Worm (Caenorhabditis elegans) whole organism, young adult: ENCODE results near the gene ndx-2.
A peak's percentile ranks its signal among the peaks of the same experiment; 100 is the strongest.

Source experiments
- B0019.2 ChIP-seq: fragments of 200-800 bp; sonication (Bioruptor generic); conservative IDR thresholded peaks from 2 replicates; pipeline ENCODE4 v1.3.6; 2022; ENCODE audit warnings: missing genetic modification reagents, missing genetic modification characterization, missing compliant biosample characterization
- B0261.1 ChIP-seq: sonication (generic microtip); optimal IDR thresholded peaks from 2 replicates; lab custom pipeline; 2016; ENCODE audit warnings: mild to moderate bottlenecking, missing genetic modification characterization, moderate library complexity, missing compliant biosample characterization
- B0336.3 ChIP-seq: fragments of 200-800 bp; sonication (Bioruptor generic); IDR thresholded peaks from 2 replicates; pipeline ENCODE4 v1.3.6; 2022; ENCODE audit warnings: missing genetic modification characterization, missing compliant biosample characterization
- C06A6.2 ChIP-seq: fragments of 200-800 bp; sonication (Bioruptor generic); conservative IDR thresholded peaks from 2 replicates; pipeline ENCODE4 v1.3.6; 2022; ENCODE audit warnings: missing genetic modification characterization, missing compliant biosample characterization
- F10E7.11 ChIP-seq: sonication (generic microtip); optimal IDR thresholded peaks from 2 replicates; lab custom pipeline; 2017; ENCODE audit warnings: mild to moderate bottlenecking, missing genetic modification characterization, moderate library complexity, missing compliant biosample characterization
- F39B2.1 ChIP-seq: fragments of 200-800 bp; sonication (Bioruptor generic); IDR thresholded peaks from 2 replicates; pipeline ENCODE4 v1.3.6; 2022; ENCODE audit warnings: missing genetic modification reagents, missing genetic modification characterization, missing compliant biosample characterization
- T26A5.8 ChIP-seq: sonication (generic microtip); optimal IDR thresholded peaks from 2 replicates; lab custom pipeline; 2016; ENCODE audit warnings: missing genetic modification characterization, missing compliant biosample characterization
- Y53F4B.3 ChIP-seq: fragments of 200-800 bp; sonication (Bioruptor generic); IDR thresholded peaks from 2 replicates; pipeline ENCODE4 v1.3.6; 2022; ENCODE audit warnings: missing genetic modification reagents, missing genetic modification characterization, missing compliant biosample characterization
- Y79H2A.3 ChIP-seq: fragments of 200-800 bp; sonication (Bioruptor generic); conservative IDR thresholded peaks from 2 replicates; pipeline ENCODE4 v1.3.6; 2022; ENCODE audit warnings: missing genetic modification reagents, missing genetic modification characterization, missing compliant biosample characterization
- ama-1 ChIP-seq, 3 experiments: fragments of 150-350 bp in 1 of 3; sonication (generic microtip) in 2 of 3; optimal IDR thresholded peaks; 2 replicates each; lab custom pipeline; 2014 to 2018; ENCODE audit warnings: missing biosample characterization in 2 of 3, missing genetic modification characterization in 2 of 3, missing genetic modification reagents in 2 of 3
- atf-7 ChIP-seq: sonication (generic microtip); optimal IDR thresholded peaks from 2 replicates; lab custom pipeline; 2017; ENCODE audit warnings: mild to moderate bottlenecking, missing genetic modification characterization, missing compliant biosample characterization
- athp-1 ChIP-seq: sonication (generic microtip); optimal IDR thresholded peaks from 2 replicates; lab custom pipeline; 2017; ENCODE audit warnings: mild to moderate bottlenecking, missing genetic modification characterization, missing compliant biosample characterization
- attf-5 ChIP-seq: fragments of 200-800 bp; sonication (Bioruptor generic); optimal IDR thresholded peaks from 2 replicates; lab custom pipeline; 2018; ENCODE audit warnings: mild to moderate bottlenecking, missing genetic modification characterization, missing compliant biosample characterization
- bed-2 ChIP-seq: fragments of 200-800 bp; sonication (Bioruptor generic); IDR thresholded peaks from 2 replicates; pipeline ENCODE4 v1.3.6; 2022; ENCODE audit warnings: missing genetic modification reagents, missing genetic modification characterization, missing compliant biosample characterization
- cebp-1 ChIP-seq, 2 experiments: fragments of 200-800 bp in 1 of 2; sonication (Bioruptor generic) in 1 of 2; sonication (generic microtip) in 1 of 2; IDR thresholded peaks in 1 of 2; optimal IDR thresholded peaks in 1 of 2; 2 replicates each; pipeline versions ENCODE4 v1.3.6 to Lab custom; 2017 to 2022; ENCODE audit warnings: missing compliant biosample characterization in 2 of 2, missing genetic modification characterization in 2 of 2, mild to moderate bottlenecking in 1 of 2, missing genetic modification reagents in 1 of 2, moderate library complexity in 1 of 2
- ceh-100 ChIP-seq: fragments of 200-800 bp; sonication (Bioruptor generic); IDR thresholded peaks from 2 replicates; pipeline ENCODE4 v1.3.6; 2022; ENCODE audit warnings: missing genetic modification reagents, missing genetic modification characterization, missing compliant biosample characterization
- ceh-27 ChIP-seq: fragments of 200-800 bp; sonication (Bioruptor generic); optimal IDR thresholded peaks from 2 replicates; lab custom pipeline; 2018; ENCODE audit warnings: mild to moderate bottlenecking, missing genetic modification characterization, moderate library complexity, missing compliant biosample characterization
- ceh-40 ChIP-seq: fragments of 200-800 bp; sonication (Bioruptor generic); IDR thresholded peaks from 2 replicates; pipeline ENCODE4 v1.3.6; 2022; ENCODE audit warnings: missing genetic modification characterization, missing compliant biosample characterization
- die-1 ChIP-seq: sonication (generic microtip); optimal IDR thresholded peaks from 2 replicates; lab custom pipeline; 2016; ENCODE audit warnings: missing genotype, mild to moderate bottlenecking, missing genetic modification characterization, missing compliant biosample characterization
- hrde-1 ChIP-seq: sonication (generic microtip); optimal IDR thresholded peaks from 2 replicates; lab custom pipeline; 2016; ENCODE audit warnings: missing genetic modification characterization, mild to moderate bottlenecking, missing compliant biosample characterization, moderate library complexity, missing genotype, missing genetic modification reagents, borderline replicate concordance
- let-526 ChIP-seq: fragments of 200-800 bp; sonication (Bioruptor generic); IDR thresholded peaks from 2 replicates; pipeline ENCODE4 v1.3.6; 2022; ENCODE audit warnings: missing genetic modification reagents, missing genetic modification characterization, missing compliant biosample characterization
- lin-26 ChIP-seq: fragments of 200-800 bp; sonication (Bioruptor generic); IDR thresholded peaks from 2 replicates; pipeline ENCODE4 v1.3.6; 2022; ENCODE audit warnings: missing genetic modification reagents, missing genetic modification characterization, missing compliant biosample characterization
- lin-54 ChIP-seq: fragments of 200-800 bp; sonication (Bioruptor generic); optimal IDR thresholded peaks from 2 replicates; lab custom pipeline; 2018; ENCODE audit warnings: mild to moderate bottlenecking, missing genetic modification characterization, missing compliant biosample characterization
- lsl-1 ChIP-seq: fragments of 200-800 bp; sonication (Bioruptor generic); optimal IDR thresholded peaks from 2 replicates; lab custom pipeline; 2018; ENCODE audit warnings: mild to moderate bottlenecking, missing genetic modification characterization, moderate library complexity, missing compliant biosample characterization
- lsy-27 ChIP-seq: sonication (generic microtip); optimal IDR thresholded peaks from 2 replicates; lab custom pipeline; 2017; ENCODE audit warnings: missing genetic modification characterization, mild to moderate bottlenecking, missing compliant biosample characterization, antibody characterized with exemption, missing genotype, borderline replicate concordance; ENCODE audit not compliant: insufficient read depth
- madf-10 ChIP-seq: sonication (generic microtip); optimal IDR thresholded peaks from 2 replicates; lab custom pipeline; 2016; ENCODE audit warnings: mild to moderate bottlenecking, missing genetic modification characterization, missing compliant biosample characterization
- madf-6 ChIP-seq: fragments of 200-800 bp; sonication (Bioruptor generic); IDR thresholded peaks from 2 replicates; pipeline ENCODE4 v1.3.6; 2022; ENCODE audit warnings: missing genetic modification reagents, missing genetic modification characterization, missing compliant biosample characterization
- nfyb-1 ChIP-seq: fragments of 200-800 bp; sonication (Bioruptor generic); IDR thresholded peaks from 2 replicates; pipeline ENCODE4 v1.3.6; 2022; ENCODE audit warnings: missing genetic modification reagents, missing genetic modification characterization, missing compliant biosample characterization
- nhr-80 ChIP-seq: sonication (generic microtip); optimal IDR thresholded peaks from 2 replicates; lab custom pipeline; 2016; ENCODE audit warnings: missing genetic modification characterization, missing compliant biosample characterization
- pbrm-1 ChIP-seq: fragments of 200-800 bp; sonication (Bioruptor generic); IDR thresholded peaks from 2 replicates; pipeline ENCODE4 v1.3.6; 2022; ENCODE audit warnings: missing genetic modification reagents, missing genetic modification characterization, missing compliant biosample characterization
- pha-4 ChIP-seq: fragments of 150-350 bp; sonication (generic microtip); optimal IDR thresholded peaks from 2 replicates; lab custom pipeline; 2014; ENCODE audit warnings: missing biosample characterization, missing genetic modification reagents, missing genetic modification characterization
- rec-8 ChIP-seq, 2 experiments: sonication (generic microtip); optimal IDR thresholded peaks; 2 replicates each; lab custom pipeline; 2016; ENCODE audit warnings: mild to moderate bottlenecking in 2 of 2, missing genetic modification characterization in 2 of 2, missing genetic modification reagents in 2 of 2, missing genotype in 2 of 2, missing biosample characterization in 1 of 2, missing compliant biosample characterization in 1 of 2, moderate library complexity in 1 of 2
- rpc-1 ChIP-seq, 2 experiments: fragments of 150-350 bp in 1 of 2; sonication (generic microtip) in 1 of 2; optimal IDR thresholded peaks; 2 replicates each; lab custom pipeline; 2014 to 2018; ENCODE audit warnings: missing biosample characterization in 1 of 2, missing genetic modification characterization in 1 of 2, missing genetic modification reagents in 1 of 2, missing genotype in 1 of 2
- sdz-38 ChIP-seq: sonication (generic microtip); optimal IDR thresholded peaks from 2 replicates; lab custom pipeline; 2016; ENCODE audit warnings: missing genotype, missing genetic modification characterization, missing compliant biosample characterization
- sea-2 ChIP-seq: fragments of 200-800 bp; sonication (Bioruptor generic); IDR thresholded peaks from 2 replicates; pipeline ENCODE4 v1.3.6; 2022; ENCODE audit warnings: missing genetic modification characterization, missing compliant biosample characterization
- snpc-1.3 ChIP-seq: sonication (generic microtip); optimal IDR thresholded peaks from 2 replicates; lab custom pipeline; 2017; ENCODE audit warnings: missing genetic modification characterization, mild to moderate bottlenecking, missing compliant biosample characterization, antibody characterized with exemption, moderate library complexity, missing genotype, missing genetic modification reagents; ENCODE audit not compliant: insufficient read depth
- somi-1 ChIP-seq: fragments of 200-800 bp; sonication (Bioruptor generic); optimal IDR thresholded peaks from 2 replicates; lab custom pipeline; 2018; ENCODE audit warnings: mild to moderate bottlenecking, missing genetic modification characterization, missing compliant biosample characterization
- sptf-2 ChIP-seq: fragments of 200-800 bp; sonication (Bioruptor generic); optimal IDR thresholded peaks from 2 replicates; lab custom pipeline; 2018; ENCODE audit warnings: mild to moderate bottlenecking, missing genetic modification characterization, missing compliant biosample characterization
- unc-62 ChIP-seq: fragments of 150-350 bp; optimal IDR thresholded peaks from 2 replicates; lab custom pipeline; 2014; ENCODE audit warnings: missing biosample characterization, missing genetic modification reagents, missing genetic modification characterization
- xnd-1 ChIP-seq: sonication (generic microtip); optimal IDR thresholded peaks from 2 replicates; lab custom pipeline; 2016; ENCODE audit warnings: missing genotype, missing genetic modification reagents, missing genetic modification characterization, missing compliant biosample characterization
- zim-3 ChIP-seq: sonication (generic microtip); optimal IDR thresholded peaks from 2 replicates; lab custom pipeline; 2017; ENCODE audit warnings: mild to moderate bottlenecking, missing genetic modification characterization, moderate library complexity, missing compliant biosample characterization
- ztf-26 ChIP-seq: sonication (generic microtip); optimal IDR thresholded peaks from 2 replicates; lab custom pipeline; 2017; ENCODE audit warnings: missing genetic modification characterization, missing compliant biosample characterization
- ztf-28 ChIP-seq: fragments of 200-800 bp; sonication (Bioruptor generic); IDR thresholded peaks from 2 replicates; pipeline ENCODE4 v1.3.6; 2022; ENCODE audit warnings: missing genetic modification reagents, missing genetic modification characterization, missing compliant biosample characterization

ndx-2 gene

DNA sequence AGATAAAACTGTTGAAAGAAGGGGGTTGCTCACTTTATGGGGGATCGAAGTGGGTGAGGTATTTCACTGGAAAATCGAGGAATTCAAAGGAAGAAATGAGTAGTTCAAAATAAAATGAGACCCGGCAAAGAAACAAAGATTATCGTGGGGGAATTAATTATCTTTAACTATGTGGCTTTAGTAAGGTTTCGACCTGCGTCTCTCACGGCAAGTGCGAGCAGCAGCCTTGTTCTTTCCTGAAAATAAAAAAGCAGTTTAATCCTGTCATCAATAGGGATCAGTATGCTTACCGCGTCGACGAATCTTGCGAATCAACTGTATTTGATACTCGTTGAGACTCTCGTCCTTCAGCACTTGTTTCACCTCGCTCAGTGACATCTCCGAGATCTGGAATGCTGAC, 42.9 kb downstream of the ndx-2 start, which contains the start of gene srh-271 (continued):
- TF ChIP-seq madf-6 (no peak), athp-1 (tag; lab: Kevin White, UChicago) (no peak), F10E7.11 (tag; lab: Kevin White, UChicago) (no peak), sea-2 (GFP tag; lab: Robert Waterston, UW) (no peak)

DNA sequence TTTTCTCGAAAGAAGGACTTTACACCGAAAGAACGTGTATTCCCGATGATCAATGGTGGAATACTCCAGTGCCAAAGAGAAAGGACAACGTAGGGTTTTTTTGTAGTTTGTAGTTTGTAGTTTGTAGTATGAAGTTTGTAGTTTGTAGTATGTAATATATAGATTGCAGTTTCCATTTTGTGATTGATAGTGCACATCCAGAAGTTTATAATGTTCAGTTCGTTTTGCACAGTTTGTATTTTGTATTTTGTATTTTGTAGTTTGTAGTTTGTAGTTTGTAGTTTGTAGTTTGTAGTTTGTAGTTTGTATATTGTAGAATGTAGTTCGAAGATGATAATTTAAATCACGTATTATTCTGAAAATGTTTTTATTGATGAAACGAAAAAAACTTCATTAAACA, 47.3 kb downstream of the ndx-2 start:
- TF ChIP-seq ceh-40 (GFP tag; lab: Robert Waterston, UW) (no peak), rpc-1 (optimal IDR thresholded peaks at IDR 0.05; lab: Kevin White, UChicago) (no peak), rpc-1 (tag; optimal IDR thresholded peaks at IDR 0.05; lab: Kevin White, UChicago) (no peak), Y53F4B.3 (no peak)

DNA sequence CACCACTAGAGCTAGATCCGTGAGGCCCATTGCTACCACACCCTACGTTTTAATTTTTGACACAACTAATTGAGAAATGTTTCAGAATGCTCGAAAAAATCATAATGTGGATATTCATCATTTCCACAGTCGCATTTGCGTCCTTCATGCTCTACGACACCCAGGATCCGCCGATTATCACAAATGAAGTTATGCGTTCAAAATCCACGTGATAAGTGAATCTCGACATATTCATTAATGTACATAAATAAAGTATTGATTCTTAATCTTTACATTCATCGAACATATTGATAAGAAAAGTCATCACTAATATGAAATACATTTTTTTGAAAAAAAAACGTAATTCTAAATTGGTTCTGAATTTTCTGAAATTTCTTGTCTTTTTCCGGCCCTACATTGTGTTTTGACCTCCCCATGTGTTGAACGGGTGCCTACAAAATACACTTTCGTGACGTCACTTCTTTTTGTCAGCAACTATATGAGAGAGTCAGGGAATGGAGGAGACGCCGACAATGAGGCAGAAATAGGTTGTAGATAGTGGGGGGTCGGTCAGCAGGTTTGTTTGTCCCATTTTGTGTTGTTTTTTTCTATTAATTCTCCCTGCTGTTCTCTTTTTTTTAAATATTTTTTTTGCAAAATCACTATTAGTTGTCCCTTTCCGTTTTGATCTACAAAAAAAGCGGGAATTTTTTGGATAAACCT, 49.7 kb downstream of the ndx-2 start, which contains the start of gene F53E10.1:
TSS of gene F53E10.1 (plus strand) at position 325 of the 702 bp plus-strand sequence.
- TF ChIP-seq B0336.3 (GFP tag; lab: Robert Waterston, UW) (no peak), cebp-1 (GFP tag; IDR thresholded peaks at IDR 0.05; lab: Robert Waterston, UW) (no peak), cebp-1 (tag; optimal IDR thresholded peaks at IDR 0.05; lab: Kevin White, UChicago) (peak; percentile 38), pha-4 (tag; lab: Kevin White, UChicago) (no peak), nfyb-1 (no peak), lin-54 (GFP tag; lab: Kevin White, UChicago) (peak; percentile 14), ceh-100 (GFP tag; lab: Robert Waterston, UW) (no peak), rec-8 (tag; optimal IDR thresholded peaks at IDR 0.05; lab: Kevin White, UChicago) (no peak), B0019.2 (GFP tag; lab: Robert Waterston, UW) (no peak), somi-1 (GFP tag; lab: Kevin White, UChicago) (no peak), lsl-1 (GFP tag; lab: Kevin White, UChicago) (no peak), xnd-1 (no peak), die-1 (tag; lab: Kevin White, UChicago) (no peak), zim-3 (tag; lab: Kevin White, UChicago) (no peak), sdz-38 (tag; lab: Kevin White, UChicago) (no peak), T26A5.8 (no peak), ztf-28 (no peak), sptf-2 (no peak), C06A6.2 (GFP tag; lab: Robert Waterston, UW) (no peak), Y79H2A.3 (GFP tag; lab: Robert Waterston, UW) (no peak), bed-2 (GFP tag; lab: Robert Waterston, UW) (no peak), atf-7 (tag; lab: Kevin White, UChicago) (peak; percentile 90), pbrm-1 (GFP tag; lab: Robert Waterston, UW) (no peak), unc-62 (GFP tag; lab: Kevin White, UChicago) (no peak), lsy-27 (tag; lab: Kevin White, UChicago) (no peak), F39B2.1 (no peak), nhr-80 (tag; lab: Kevin White, UChicago) (peak; percentile 50), attf-5 (GFP tag; lab: Kevin White, UChicago) (peak; percentile 28), ztf-26 (tag; lab: Kevin White, UChicago) (peak; percentile 36), let-526 (GFP tag; lab: Robert Waterston, UW) (no peak), hrde-1 (tag; lab: Kevin White, UChicago) (no peak), madf-10 (tag; lab: Kevin White, UChicago) (peak; percentile 12), ama-1 (optimal IDR thresholded peaks at IDR 0.05; lab: Kevin White, UChicago) (no peak), ama-1 (GFP tag; optimal IDR thresholded peaks at IDR 0.05; lab: Kevin White, UChicago) (no peak), snpc-1.3 (tag; lab: Kevin White, UChicago) (no peak), B0261.1 (no peak), ceh-27 (no peak), madf-6 (no peak), lin-26 (peak; percentile 45; the same call in 1 of the 2 replicates)
